Worm (Caenorhabditis elegans): ENCODE measurements around the gene str-30.

The str-30 gene

ce11 chrV:3759419-3759915, 34.6 kb downstream of the str-30 start, which contains the start of gene chk-1 (continued):
- peak in 1 of 2 experiments; percentile 63 for TF ChIP-seq hif-1 (tag; optimal IDR thresholded peaks at IDR 0.05)
- TF ChIP-seq T26A8.4 (GFP tag; IDR thresholded peaks at IDR 0.05), result no peak
- TF ChIP-seq aha-1 (tag), result no peak
- no peak for TF ChIP-seq zag-1 (tag; optimal IDR thresholded peaks at IDR 0.05)
- TF ChIP-seq lin-15B (tag; optimal IDR thresholded peaks at IDR 0.05), result no peak
- TF ChIP-seq F49E8.2 (tag; optimal IDR thresholded peaks at IDR 0.05; ENCODE audit: borderline replicate concordance), result no peak
- no peak for TF ChIP-seq daf-16 (GFP tag; optimal IDR thresholded peaks at IDR 0.05)
- TF ChIP-seq daf-16 (tag; optimal IDR thresholded peaks at IDR 0.05), result no peak
- peak; percentile 97 for TF ChIP-seq Y48G9A.11 (GFP tag; IDR thresholded peaks at IDR 0.05)
- no peak for TF ChIP-seq aly-2 (tag; optimal IDR thresholded peaks at IDR 0.05)
- no peak for TF ChIP-seq unc-39 (tag; optimal IDR thresholded peaks at IDR 0.05)
- TF ChIP-seq duxl-1 (tag; optimal IDR thresholded peaks at IDR 0.05; ENCODE audit: poor library complexity), result no peak
- TF ChIP-seq dmd-9 (GFP tag; IDR thresholded peaks at IDR 0.05), result no peak
- TF ChIP-seq nhr-102 (tag; optimal IDR thresholded peaks at IDR 0.05), result no peak
- no peak for TF ChIP-seq F44E2.7 (GFP tag; IDR thresholded peaks at IDR 0.05)
- no peak for TF ChIP-seq pqm-1 (tag; optimal IDR thresholded peaks at IDR 0.05)
- no peak for TF ChIP-seq lin-1 (GFP tag; IDR thresholded peaks at IDR 0.05)
- TF ChIP-seq skn-1 (tag; optimal IDR thresholded peaks at IDR 0.05), result no peak
- no peak for TF ChIP-seq lsy-2 (tag; optimal IDR thresholded peaks at IDR 0.05)
- TF ChIP-seq ceh-20 (GFP tag; IDR thresholded peaks at IDR 0.05), result no peak
- TF ChIP-seq egl-43 (GFP tag; IDR thresholded peaks at IDR 0.05), result no peak
- no peak for TF ChIP-seq ceh-62 (tag; optimal IDR thresholded peaks at IDR 0.05)
- TF ChIP-seq hlh-30 (tag; optimal IDR thresholded peaks at IDR 0.05; ENCODE audit: insufficient read depth), result peak; percentile 52
- no peak for TF ChIP-seq D1046.2 (GFP tag; IDR thresholded peaks at IDR 0.05)
- no peak for TF ChIP-seq nhr-10 (tag; optimal IDR thresholded peaks at IDR 0.05)
- TF ChIP-seq ctbp-1 (GFP tag; IDR thresholded peaks at IDR 0.05), result no peak
- TF ChIP-seq Y75B8A.6 (GFP tag; IDR thresholded peaks at IDR 0.05), result no peak
- no peak for TF ChIP-seq mep-1 (tag; optimal IDR thresholded peaks at IDR 0.05)
- TF ChIP-seq nhr-77 (tag; optimal IDR thresholded peaks at IDR 0.05), result peak; percentile 35

ce11 chrV:3760839-3761238, 36.0 kb downstream of the str-30 start, which contains the start of gene oac-55:
oac-55 (plus strand) TSS chrV:3761139.
- TF ChIP-seq ceh-62 (tag; optimal IDR thresholded peaks at IDR 0.05) (no peak), F44E2.7 (GFP tag; IDR thresholded peaks at IDR 0.05) (no peak), dmd-6 (GFP tag; IDR thresholded peaks at IDR 0.05) (no peak), ceh-20 (GFP tag; IDR thresholded peaks at IDR 0.05) (no peak), unc-130 (GFP tag; optimal IDR thresholded peaks at IDR 0.05) (no peak), ZK546.5 (tag; optimal IDR thresholded peaks at IDR 0.05) (no peak), arid-1 (GFP tag; conservative IDR thresholded peaks at IDR 0.05) (no peak)

ce11 chrV:3761829-3762228, 37.0 kb downstream of the str-30 start:
- TF ChIP-seq aha-1 (tag), result peak; percentile 90
- TF ChIP-seq ceh-82 (tag; optimal IDR thresholded peaks at IDR 0.05), result no peak

ce11 chrV:3766904-3767303, 42.0 kb downstream of the str-30 start, which contains the start of gene Y39H10A.1:
Y39H10A.1 (plus strand) TSS chrV:3767204.
- TF ChIP-seq aha-1 (tag), result peak; percentile 45
- TF ChIP-seq nhr-48 (tag; optimal IDR thresholded peaks at IDR 0.05), result no peak

ce11 chrV:3768270-3768669, 43.4 kb downstream of the str-30 start, which contains the start of gene R08E5.4:
R08E5.4 (plus strand) TSS chrV:3768570.
- no peak for TF ChIP-seq skn-1 (tag; optimal IDR thresholded peaks at IDR 0.05)
- no peak for TF ChIP-seq dpl-1 (GFP tag; optimal IDR thresholded peaks at IDR 0.05)
- no peak for TF ChIP-seq dve-1 (tag; optimal IDR thresholded peaks at IDR 0.05; ENCODE audit: insufficient read depth)
- no peak for TF ChIP-seq unc-62 (GFP tag; optimal IDR thresholded peaks at IDR 0.05 in 1 of 2)
- TF ChIP-seq unc-62 (tag; optimal IDR thresholded peaks at IDR 0.05), result no peak
- no peak for TF ChIP-seq pha-4 (GFP tag; IDR thresholded peaks at IDR 0.05)
- TF ChIP-seq pha-4 (tag; optimal IDR thresholded peaks at IDR 0.05), result no peak
- no peak for TF ChIP-seq mdl-1 (tag; optimal IDR thresholded peaks at IDR 0.05)
- TF ChIP-seq sdz-12 (GFP tag; optimal IDR thresholded peaks at IDR 0.05), result no peak
- no peak for TF ChIP-seq nhr-41 (GFP tag; IDR thresholded peaks at IDR 0.05)
- TF ChIP-seq hmg-1.1 (GFP tag; IDR thresholded peaks at IDR 0.05), result no peak
- TF ChIP-seq pqm-1 (tag; optimal IDR thresholded peaks at IDR 0.05), result no peak
- no peak for TF ChIP-seq ces-1 (GFP tag; optimal IDR thresholded peaks at IDR 0.05)
- no peak for TF ChIP-seq nhr-28 (tag; optimal IDR thresholded peaks at IDR 0.05)
